Worm (Caenorhabditis elegans) whole organism, young adult: ENCODE measurements around the gene W09G10.9.

Experiments used
- athp-1 ChIP-seq: sonication (generic microtip); optimal IDR thresholded peaks from 2 replicates; lab custom pipeline; 2017; ENCODE audit warnings: mild to moderate bottlenecking, missing genetic modification characterization, missing compliant biosample characterization
- hmg-1.2 ChIP-seq: fragments of 200-800 bp; sonication (Bioruptor generic); IDR thresholded peaks from 2 replicates; pipeline ENCODE4 v1.3.6; 2022; ENCODE audit warnings: missing genetic modification reagents, missing genetic modification characterization, missing compliant biosample characterization
- mcd-1 ChIP-seq: fragments of 200-800 bp; sonication (Bioruptor generic); IDR thresholded peaks from 2 replicates; pipeline ENCODE4 v1.3.6; 2022; ENCODE audit warnings: missing genetic modification reagents, missing genetic modification characterization, missing compliant biosample characterization
- nfya-1 ChIP-seq: sonication (generic microtip); optimal IDR thresholded peaks from 2 replicates; lab custom pipeline; 2017; ENCODE audit warnings: antibody characterized with exemption, missing compliant biosample characterization, missing genetic modification characterization, borderline replicate concordance; ENCODE audit not compliant: insufficient read depth
- nhr-120 ChIP-seq: fragments of 200-800 bp; sonication (Bioruptor generic); IDR thresholded peaks from 2 replicates; pipeline ENCODE4 v1.3.6; 2022; ENCODE audit warnings: missing genetic modification characterization, missing compliant biosample characterization
- rpc-1 ChIP-seq, 2 experiments: fragments of 150-350 bp in 1 of 2; sonication (generic microtip) in 1 of 2; optimal IDR thresholded peaks; 2 replicates each; lab custom pipeline; 2014 to 2018; ENCODE audit warnings: missing biosample characterization in 1 of 2, missing genetic modification characterization in 1 of 2, missing genetic modification reagents in 1 of 2, missing genotype in 1 of 2
- snpc-4 ChIP-seq, 5 experiments: fragments of 150-350 bp in 1 of 5; sonication (generic microtip) in 4 of 5; optimal IDR thresholded peaks; 2 replicates each; lab custom pipeline; 2014 to 2018; ENCODE audit warnings: missing genetic modification characterization in 5 of 5, missing biosample characterization in 3 of 5, antibody characterized with exemption in 2 of 5, mild to moderate bottlenecking in 2 of 5, missing compliant biosample characterization in 2 of 5, missing genotype in 2 of 5, moderate library complexity in 2 of 5, missing genetic modification reagents in 1 of 5

ce11 chrII:3528256-3528655, 6.7 kb downstream of the W09G10.9 start, which contains the start of gene ncs-6:
- TF ChIP-seq nhr-120 (GFP tag; lab: Robert Waterston, UW) = no peak
- no peak for TF ChIP-seq rpc-1 (optimal IDR thresholded peaks at IDR 0.05; lab: Kevin White, UChicago)
- TF ChIP-seq rpc-1 (tag; optimal IDR thresholded peaks at IDR 0.05; lab: Kevin White, UChicago) = no peak
- no peak for TF ChIP-seq hmg-1.2
- TF ChIP-seq nfya-1 = no peak
- no peak for TF ChIP-seq mcd-1 (GFP tag; lab: Robert Waterston, UW)
- TF ChIP-seq athp-1 (tag; lab: Kevin White, UChicago) = no peak
- no peak for TF ChIP-seq snpc-4 (GFP tag; optimal IDR thresholded peaks at IDR 0.05; lab: Kevin White, UChicago)
- no peak for TF ChIP-seq snpc-4 (tag; optimal IDR thresholded peaks at IDR 0.05; lab: Kevin White, UChicago)
